Fruit fly (Drosophila melanogaster): Measurements from ENCODE around the gene shps.

- TF ChIP-seq cic (GFP tag; optimal IDR thresholded peaks at IDR 0.05) (no peak), CG5204 (GFP tag; optimal IDR thresholded peaks at IDR 0.05) (no peak), CG11617 (GFP tag; optimal IDR thresholded peaks at IDR 0.05) (no peak), toe (GFP tag; optimal IDR thresholded peaks at IDR 0.05) (peak; percentile 37), CG12768 (GFP tag; optimal IDR thresholded peaks at IDR 0.05) (no peak), Clk (GFP tag; optimal IDR thresholded peaks at IDR 0.05) (no peak), Hr96 (GFP tag; optimal IDR thresholded peaks at IDR 0.05) (no peak), CG14711 (tag; optimal IDR thresholded peaks at IDR 0.05) (no peak), cnc (optimal IDR thresholded peaks at IDR 0.05) (no peak), CG1620 (GFP tag; optimal IDR thresholded peaks at IDR 0.05) (no peak), kay (GFP tag; ENCODE audit: borderline replicate concordance) (no peak), CG7101 (tag; optimal IDR thresholded peaks at IDR 0.05) (no peak), bab1 (GFP tag; optimal IDR thresholded peaks at IDR 0.05) (no peak)
Observed at dm6 chr3R:24263588-24264413, 15.6 kb upstream of the shps start.

All from whole organism, adult.